Fruit fly (Drosophila melanogaster) whole organism, embryonic: ENCODE measurements around the gene CG7675.

Source experiments
- Awh ChIP-seq: fragments of 200-800 bp; sonication (Bioruptor generic); IDR thresholded peaks from 2 replicates; pipeline ENCODE4, ENCODE4 v1.3.6; 2022; ENCODE audit warnings: missing biosample characterization, missing genetic modification characterization
- Bteb2 ChIP-seq: fragments of 200-800 bp; sonication (Bioruptor generic); optimal IDR thresholded peaks from 2 replicates; lab custom pipeline; 2016; ENCODE audit warnings: missing biosample characterization, missing genetic modification characterization
- CG10543 ChIP-seq: fragments of 200-800 bp; sonication (Bioruptor generic); optimal IDR thresholded peaks from 3 replicates; lab custom pipeline; 2017; ENCODE audit warnings: missing biosample characterization, mild to moderate bottlenecking, missing genetic modification characterization, moderate library complexity
- CG11247 ChIP-seq: fragments of 200-800 bp; sonication (Bioruptor generic); IDR thresholded peaks from 2 replicates; pipeline ENCODE4 v1.3.6; 2022; ENCODE audit warnings: missing biosample characterization, missing genetic modification characterization
- CG11456 ChIP-seq: fragments of 200-800 bp; sonication (Bioruptor generic); IDR thresholded peaks from 3 replicates; pipeline ENCODE4 v1.3.6; 2022; ENCODE audit warnings: missing biosample characterization, missing genetic modification characterization
- CG12071 ChIP-seq: fragments of 200-800 bp; sonication (Bioruptor generic); optimal IDR thresholded peaks from 3 replicates; lab custom pipeline; 2018; ENCODE audit warnings: missing biosample characterization, mild to moderate bottlenecking, missing genetic modification characterization
- CG12236 ChIP-seq: fragments of 200-800 bp; sonication (Bioruptor generic); optimal IDR thresholded peaks from 2 replicates; lab custom pipeline; 2016; ENCODE audit warnings: missing biosample characterization, missing genetic modification characterization
- CG13624 ChIP-seq: fragments of 200-800 bp; sonication (Bioruptor generic); optimal IDR thresholded peaks from 2 replicates; lab custom pipeline; 2016; ENCODE audit warnings: missing biosample characterization, missing genetic modification characterization
- CG15514 ChIP-seq: fragments of 200-800 bp; sonication (Bioruptor generic); optimal IDR thresholded peaks from 3 replicates; lab custom pipeline; 2017; ENCODE audit warnings: missing biosample characterization, missing genetic modification characterization, mild to moderate bottlenecking, moderate library complexity, missing genetic modification reagents
- CG30403 ChIP-seq: fragments of 200-800 bp; sonication (Bioruptor generic); optimal IDR thresholded peaks from 3 replicates; lab custom pipeline; 2016; ENCODE audit warnings: missing biosample characterization, missing genetic modification characterization
- CG6765 ChIP-seq: fragments of 200-800 bp; sonication (Bioruptor generic); optimal IDR thresholded peaks from 3 replicates; lab custom pipeline; 2017; ENCODE audit warnings: missing biosample characterization, mild to moderate bottlenecking, missing genetic modification characterization
- CG7271 ChIP-seq: fragments of 200-800 bp; sonication (Bioruptor generic); optimal IDR thresholded peaks from 2 replicates; lab custom pipeline; 2018; ENCODE audit warnings: missing biosample characterization, mild to moderate bottlenecking, missing genetic modification characterization, moderate library complexity
- CG8281 ChIP-seq: fragments of 200-800 bp; sonication (Bioruptor generic); optimal IDR thresholded peaks from 2 replicates; lab custom pipeline; 2018; ENCODE audit warnings: missing biosample characterization, mild to moderate bottlenecking, missing genetic modification characterization, moderate library complexity
- CG9817 ChIP-seq: fragments of 200-800 bp; sonication (Bioruptor generic); optimal IDR thresholded peaks from 2 replicates; lab custom pipeline; 2018; ENCODE audit warnings: missing biosample characterization, mild to moderate bottlenecking, missing genetic modification characterization, moderate library complexity
- E2f2 ChIP-seq: fragments of 200-800 bp; sonication (Bioruptor generic); IDR thresholded peaks from 2 replicates; pipeline ENCODE4 v1.3.6; 2022; ENCODE audit warnings: missing biosample characterization, missing genetic modification characterization
- Elba2 ChIP-seq: fragments of 200-800 bp; sonication (Bioruptor generic); optimal IDR thresholded peaks from 3 replicates; lab custom pipeline; 2016; ENCODE audit warnings: missing biosample characterization, missing genetic modification characterization
- H2.0 ChIP-seq: fragments of 200-800 bp; sonication (Bioruptor generic); IDR thresholded peaks from 2 replicates; pipeline ENCODE4 v1.3.6; 2022; ENCODE audit warnings: missing biosample characterization, missing genetic modification characterization
- HLH54F ChIP-seq: fragments of 200-800 bp; sonication (Bioruptor generic); optimal IDR thresholded peaks from 3 replicates; lab custom pipeline; 2016; ENCODE audit warnings: missing biosample characterization, missing genetic modification characterization
- Hr51 ChIP-seq, 2 experiments: fragments of 200-800 bp; sonication (Bioruptor generic); optimal IDR thresholded peaks; 2 replicates in 1 of 2; 3 replicates in 1 of 2; lab custom pipeline; 2016 to 2018; ENCODE audit warnings: missing biosample characterization in 2 of 2, missing genetic modification characterization in 2 of 2, mild to moderate bottlenecking in 1 of 2, moderate library complexity in 1 of 2
- Hsf ChIP-seq: fragments of 200-800 bp; sonication (Bioruptor generic); optimal IDR thresholded peaks from 3 replicates; lab custom pipeline; 2016; ENCODE audit warnings: missing biosample characterization, missing genetic modification characterization
- MBD-R2 ChIP-seq: fragments of 200-800 bp; sonication (Bioruptor generic); IDR thresholded peaks from 2 replicates; pipeline ENCODE4 v1.3.6; 2022; ENCODE audit warnings: missing biosample characterization, missing genetic modification characterization
- Med ChIP-seq: fragments of 200-800 bp; sonication (Bioruptor generic); peaks from one replicate; lab custom pipeline; 2016; ENCODE audit warnings: missing biosample characterization, missing genetic modification characterization, mild to moderate bottlenecking, inconsistent platforms, moderate library complexity
- Myb ChIP-seq: fragments of 200-800 bp; sonication (Bioruptor generic); optimal IDR thresholded peaks from 2 replicates; lab custom pipeline; 2016; ENCODE audit warnings: missing biosample characterization, missing genetic modification characterization
- NK7.1 ChIP-seq: fragments of 200-800 bp; sonication (Bioruptor generic); optimal IDR thresholded peaks from 3 replicates; lab custom pipeline; 2016; ENCODE audit warnings: missing biosample characterization, missing genetic modification characterization
- NfI ChIP-seq: fragments of 200-800 bp; sonication (Bioruptor generic); optimal IDR thresholded peaks from 3 replicates; lab custom pipeline; 2018; ENCODE audit warnings: missing biosample characterization, mild to moderate bottlenecking, missing genetic modification characterization, moderate library complexity
- Sox100B ChIP-seq: fragments of 200-800 bp; sonication (Bioruptor generic); optimal IDR thresholded peaks from 3 replicates; lab custom pipeline; 2018; ENCODE audit warnings: missing biosample characterization, mild to moderate bottlenecking, missing genetic modification characterization
- Trl ChIP-seq, 3 experiments: fragments of >200 bp in 2 of 3; fragments of 200-800 bp in 1 of 3; sonication (Bioruptor generic) in 1 of 3; optimal IDR thresholded peaks; 2 replicates in 1 of 3; 3 replicates in 2 of 3; lab custom pipeline; 2016 to 2017; ENCODE audit warnings: missing biosample characterization in 1 of 3, missing genetic modification characterization in 1 of 3
- YL-1 ChIP-seq: fragments of 200-800 bp; sonication (Bioruptor generic); optimal IDR thresholded peaks from 3 replicates; lab custom pipeline; 2017; ENCODE audit warnings: missing biosample characterization, mild to moderate bottlenecking, missing genetic modification characterization
- abd-A ChIP-seq: fragments of 200-800 bp; sonication (Bioruptor generic); optimal IDR thresholded peaks from 3 replicates; lab custom pipeline; 2019; ENCODE audit warnings: missing biosample characterization, mild to moderate bottlenecking, missing genetic modification characterization, moderate library complexity
- ato ChIP-seq: fragments of 200-800 bp; sonication (Bioruptor generic); IDR thresholded peaks from 2 replicates; pipeline ENCODE4 v1.3.6; 2022; ENCODE audit warnings: missing biosample characterization, missing genetic modification characterization; ENCODE audit not compliant: partially characterized antibody
- bbx ChIP-seq: fragments of 200-800 bp; sonication (Bioruptor generic); IDR thresholded peaks from 2 replicates; pipeline ENCODE4 v1.3.6; 2022; ENCODE audit warnings: missing biosample characterization, missing genetic modification characterization; ENCODE audit not compliant: partially characterized antibody
- disco-r ChIP-seq: fragments of 200-800 bp; sonication (Bioruptor generic); optimal IDR thresholded peaks from 2 replicates; lab custom pipeline; 2016; ENCODE audit warnings: missing biosample characterization, missing genetic modification characterization
- fru ChIP-seq: fragments of >200 bp; optimal IDR thresholded peaks from 2 replicates; lab custom pipeline; 2017
- gcm2 ChIP-seq: fragments of 200-800 bp; sonication (Bioruptor generic); optimal IDR thresholded peaks from 2 replicates; lab custom pipeline; 2016; ENCODE audit warnings: missing biosample characterization, missing genetic modification characterization
- grn ChIP-seq: fragments of 200-800 bp; sonication (Bioruptor generic); optimal IDR thresholded peaks from 3 replicates; lab custom pipeline; 2017; ENCODE audit warnings: missing biosample characterization, missing genetic modification characterization
- gsb-n ChIP-seq: fragments of 200-800 bp; sonication (Bioruptor generic); optimal IDR thresholded peaks from 3 replicates; lab custom pipeline; 2018; ENCODE audit warnings: missing biosample characterization, mild to moderate bottlenecking, missing genetic modification characterization
- h ChIP-seq: fragments of >200 bp; optimal IDR thresholded peaks from 2 replicates; lab custom pipeline; 2017
- ham ChIP-seq: fragments of 200-800 bp; sonication (Bioruptor generic); IDR thresholded peaks from 2 replicates; pipeline ENCODE4 v1.3.6; 2022; ENCODE audit warnings: missing biosample characterization, missing genetic modification characterization
- inv ChIP-seq: fragments of 200-800 bp; sonication (Bioruptor generic); IDR thresholded peaks from 2 replicates; pipeline ENCODE4 v1.3.6; 2022; ENCODE audit warnings: missing biosample characterization, missing genetic modification characterization; ENCODE audit not compliant: partially characterized antibody
- klu ChIP-seq: fragments of 200-800 bp; sonication (Bioruptor generic); IDR thresholded peaks from 2 replicates; pipeline ENCODE4 v1.3.6; 2022; ENCODE audit warnings: missing biosample characterization, missing genetic modification characterization
- lab ChIP-seq: fragments of 200-800 bp; sonication (Bioruptor generic); optimal IDR thresholded peaks from 3 replicates; lab custom pipeline; 2017; ENCODE audit warnings: missing biosample characterization, missing genetic modification characterization, mild to moderate bottlenecking, moderate library complexity, missing genetic modification reagents
- lmd ChIP-seq: fragments of 200-800 bp; sonication (Bioruptor generic); IDR thresholded peaks from 2 replicates; pipeline ENCODE4 v1.3.6; 2022; ENCODE audit warnings: missing biosample characterization, missing genetic modification characterization
- lola ChIP-seq, 3 experiments: fragments of >200 bp in 2 of 3; fragments of 200-800 bp in 1 of 3; sonication (Bioruptor generic) in 1 of 3; optimal IDR thresholded peaks; 2 replicates each; lab custom pipeline; 2017 to 2019; ENCODE audit warnings: missing biosample characterization in 3 of 3, missing genetic modification characterization in 3 of 3, mild to moderate bottlenecking in 1 of 3, moderate library complexity in 1 of 3
- mam ChIP-seq: fragments of 200-800 bp; sonication (Bioruptor generic); optimal IDR thresholded peaks from 3 replicates; lab custom pipeline; 2016; ENCODE audit warnings: missing biosample characterization, missing genetic modification characterization
- nerfin-1 ChIP-seq: fragments of 200-800 bp; sonication (Bioruptor generic); optimal IDR thresholded peaks from 3 replicates; lab custom pipeline; 2019; ENCODE audit warnings: missing biosample characterization, mild to moderate bottlenecking, missing genetic modification characterization, moderate library complexity
- phol ChIP-seq: fragments of 200-800 bp; sonication (Bioruptor generic); optimal IDR thresholded peaks from 3 replicates; lab custom pipeline; 2018; ENCODE audit warnings: missing biosample characterization, mild to moderate bottlenecking, missing genetic modification characterization, moderate library complexity
- pzg ChIP-seq: fragments of 200-800 bp; sonication (Bioruptor generic); optimal IDR thresholded peaks from 3 replicates; lab custom pipeline; 2018; ENCODE audit warnings: missing biosample characterization, mild to moderate bottlenecking, missing genetic modification characterization, moderate library complexity
- so ChIP-seq: fragments of 200-800 bp; sonication (Bioruptor generic); IDR thresholded peaks from 3 replicates; pipeline ENCODE4 v1.3.6; 2022; ENCODE audit warnings: missing biosample characterization, missing genetic modification characterization
- stwl ChIP-seq: fragments of 200-800 bp; sonication (Bioruptor generic); optimal IDR thresholded peaks from 3 replicates; lab custom pipeline; 2018; ENCODE audit warnings: missing biosample characterization, mild to moderate bottlenecking, missing genetic modification characterization, moderate library complexity
- sug ChIP-seq: fragments of 200-800 bp; optimal IDR thresholded peaks from 2 replicates; lab custom pipeline; 2019; ENCODE audit warnings: missing biosample characterization, mild to moderate bottlenecking, missing genetic modification characterization, moderate library complexity
- tio ChIP-seq: fragments of 200-800 bp; sonication (Bioruptor generic); optimal IDR thresholded peaks from 2 replicates; lab custom pipeline; 2017; ENCODE audit warnings: missing biosample characterization, missing genetic modification characterization, inconsistent platforms
- zfh2 ChIP-seq: fragments of 200-800 bp; sonication (Bioruptor generic); optimal IDR thresholded peaks from 2 replicates; lab custom pipeline; 2016; ENCODE audit warnings: missing biosample characterization, missing genetic modification characterization

CG7675 gene

DNA sequence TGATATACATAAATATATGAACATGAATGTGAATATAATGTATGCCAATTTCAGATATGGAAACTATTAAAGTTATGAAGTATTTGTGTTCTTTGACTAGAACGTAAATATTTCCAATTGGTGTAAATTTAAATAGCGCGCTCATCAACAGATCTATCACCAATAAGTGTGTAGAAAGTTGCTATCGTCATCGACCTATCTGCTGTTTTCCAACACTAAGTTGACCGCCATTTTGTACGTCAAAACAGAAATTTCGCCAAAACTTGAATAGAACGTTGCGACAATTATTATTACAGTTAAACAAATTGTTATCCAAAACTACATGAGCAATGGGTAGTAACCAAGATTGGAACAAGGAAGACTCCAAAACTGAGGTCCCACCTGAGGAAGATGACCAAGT lies 4.6 kb upstream of the CG7675 start, which contains the start of gene cona (continued):
- no peak for TF ChIP-seq fru (lab: Kevin White, UChicago)
- TF ChIP-seq pzg (GFP tag; lab: Kevin White, UChicago), result peak; percentile 42
- TF ChIP-seq disco-r (GFP tag; lab: Kevin White, UChicago), result no peak
- no peak for TF ChIP-seq H2.0 (GFP tag; lab: Robert Waterston, UW)
- no peak for TF ChIP-seq Hr51 (GFP tag; optimal IDR thresholded peaks at IDR 0.05; lab: Kevin White, UChicago)
- no peak for TF ChIP-seq ham (GFP tag; lab: Robert Waterston, UW)
- no peak for TF ChIP-seq CG7271 (tag; lab: Kevin White, UChicago)
- TF ChIP-seq NK7.1 (GFP tag; lab: Kevin White, UChicago), result no peak
- TF ChIP-seq CG6765 (GFP tag; lab: Kevin White, UChicago), result no peak
- TF ChIP-seq lmd (GFP tag; lab: Robert Waterston, UW), result no peak
- TF ChIP-seq Hsf (GFP tag; lab: Kevin White, UChicago), result no peak
- no peak for TF ChIP-seq grn
- no peak for TF ChIP-seq HLH54F (GFP tag; lab: Kevin White, UChicago)
- no peak for TF ChIP-seq bbx (GFP tag; lab: Robert Waterston, UW)
- no peak for TF ChIP-seq mam (GFP tag; lab: Kevin White, UChicago)
- TF ChIP-seq so, result no peak
- no peak for TF ChIP-seq Trl (optimal IDR thresholded peaks at IDR 0.05; lab: Kevin White, UChicago)
- TF ChIP-seq Trl (GFP tag; optimal IDR thresholded peaks at IDR 0.05; lab: Kevin White, UChicago), result no peak
- no peak for TF ChIP-seq CG30403 (GFP tag; lab: Kevin White, UChicago)
- TF ChIP-seq lola (GFP tag; optimal IDR thresholded peaks at IDR 0.05; lab: Kevin White, UChicago), result no peak
- no peak for TF ChIP-seq Awh
- TF ChIP-seq gcm2 (GFP tag; lab: Kevin White, UChicago), result no peak
- no peak for TF ChIP-seq Bteb2
- no peak for TF ChIP-seq CG12071 (GFP tag; lab: Kevin White, UChicago)
- no peak for TF ChIP-seq h (lab: Kevin White, UChicago)
- no peak for TF ChIP-seq nerfin-1 (tag; lab: Kevin White, UChicago)
- no peak for TF ChIP-seq CG12236 (GFP tag; lab: Kevin White, UChicago)
- no peak for TF ChIP-seq CG13624 (GFP tag; lab: Kevin White, UChicago)
- TF ChIP-seq gsb-n (tag; lab: Kevin White, UChicago), result no peak
- TF ChIP-seq klu (GFP tag; lab: Robert Waterston, UW), result no peak
- TF ChIP-seq abd-A (tag; lab: Kevin White, UChicago), result no peak
- TF ChIP-seq Med (GFP tag; lab: Kevin White, UChicago), result no peak
- no peak for TF ChIP-seq CG11247 (GFP tag; lab: Robert Waterston, UW)
- no peak for TF ChIP-seq ato (GFP tag; lab: Robert Waterston, UW)
- TF ChIP-seq CG11456, result no peak
- peak; percentile 61 for TF ChIP-seq stwl (tag; lab: Kevin White, UChicago)
- peak; percentile 13 for TF ChIP-seq Myb (GFP tag; lab: Kevin White, UChicago)
- TF ChIP-seq Elba2, result peak; percentile 86
- no peak for TF ChIP-seq Sox100B
- TF ChIP-seq phol (tag; lab: Kevin White, UChicago), result peak; percentile 97
- TF ChIP-seq lab, result peak; percentile 3
- no peak for TF ChIP-seq CG9817 (tag; lab: Kevin White, UChicago)
- peak; percentile 9 for TF ChIP-seq NfI (GFP tag; lab: Kevin White, UChicago)
- no peak for TF ChIP-seq zfh2 (GFP tag; lab: Kevin White, UChicago)
- peak; percentile 89 for TF ChIP-seq E2f2 (GFP tag; lab: Robert Waterston, UW)
- TF ChIP-seq inv (GFP tag; lab: Robert Waterston, UW), result no peak
- peak; percentile 24 for TF ChIP-seq CG15514 (GFP tag; lab: Kevin White, UChicago)
- no peak for TF ChIP-seq tio (GFP tag; lab: Kevin White, UChicago)
- TF ChIP-seq sug (tag; lab: Kevin White, UChicago), result no peak
- no peak for TF ChIP-seq YL-1 (GFP tag; lab: Kevin White, UChicago)
- TF ChIP-seq CG10543 (GFP tag; lab: Kevin White, UChicago), result no peak
- 0 out of 2 replicates have a peak, but pooled peaks have one; percentile 33 for TF ChIP-seq MBD-R2 (GFP tag; lab: Robert Waterston, UW)
- no peak for TF ChIP-seq CG8281 (tag; lab: Kevin White, UChicago)
